Fruit fly (Drosophila melanogaster): ENCODE data around the gene CG2225.

CG2225 gene

DNA sequence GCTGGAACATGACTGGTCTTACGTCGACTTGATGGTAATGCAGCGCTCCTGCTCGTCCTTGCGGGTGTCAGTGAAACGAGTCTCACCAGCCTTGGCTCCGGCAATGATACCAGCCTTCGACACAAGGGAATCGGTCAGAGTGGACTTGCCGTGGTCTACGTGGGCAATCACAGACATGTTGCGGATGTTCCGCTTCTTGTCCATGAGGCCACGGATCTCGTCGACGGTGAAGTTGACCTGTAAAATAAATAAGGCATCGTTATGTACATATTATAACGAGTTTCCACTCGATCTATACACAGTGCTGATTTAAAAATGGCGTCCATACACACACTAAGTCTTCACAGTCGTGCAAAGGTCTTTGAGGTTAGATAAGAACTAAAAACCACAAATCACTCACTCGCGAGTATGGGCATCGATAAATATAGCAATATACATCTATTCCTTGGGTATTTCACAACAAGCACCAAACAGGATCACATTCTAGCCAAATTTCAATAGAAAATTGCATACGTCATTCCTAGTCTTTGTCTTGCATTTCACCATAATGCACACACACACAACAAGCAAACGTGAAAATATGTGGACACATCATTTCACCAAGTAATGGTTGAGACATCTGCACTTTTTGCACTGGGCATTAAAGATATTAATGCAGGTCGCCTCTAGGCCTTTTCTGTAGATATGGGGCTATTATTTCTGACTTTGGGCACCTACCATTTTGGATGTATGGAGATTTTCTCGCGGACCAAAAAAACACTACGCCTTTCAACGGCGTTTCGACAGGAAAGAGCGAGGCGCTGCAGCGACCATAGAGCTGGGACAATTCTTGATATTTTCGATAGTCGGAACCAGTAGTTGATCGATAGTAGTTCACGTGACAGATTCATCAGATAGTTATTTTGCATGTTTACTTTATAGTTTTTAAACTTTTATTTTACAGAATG lies 4.3 kb upstream of the CG2225 start, which contains the start of gene eEF2 (continued):
- peak; percentile 66 for TF ChIP-seq trem (tag; optimal IDR thresholded peaks at IDR 0.05)
- peak; percentile 75 for TF ChIP-seq Asciz (GFP tag; optimal IDR thresholded peaks at IDR 0.05)
- no peak for TF ChIP-seq CG15073 (GFP tag; optimal IDR thresholded peaks at IDR 0.05)
- peak; percentile 69 for TF ChIP-seq CG10321 (GFP tag; IDR thresholded peaks at IDR 0.05)
- TF ChIP-seq CG12744 (GFP tag; optimal IDR thresholded peaks at IDR 0.05), result peak; percentile 68
- TF ChIP-seq HLH54F (GFP tag; optimal IDR thresholded peaks at IDR 0.05), result peak; percentile 57
- no peak for TF ChIP-seq CG31388 (GFP tag; optimal IDR thresholded peaks at IDR 0.05)
- peak; percentile 47 for TF ChIP-seq Six4 (GFP tag; optimal IDR thresholded peaks at IDR 0.05)
- TF ChIP-seq CG7987 (GFP tag; optimal IDR thresholded peaks at IDR 0.05), result peak; percentile 94
- TF ChIP-seq CG10431 (GFP tag; optimal IDR thresholded peaks at IDR 0.05), result peak; percentile 85
- TF ChIP-seq CG9215 (GFP tag; IDR thresholded peaks at IDR 0.05), result no peak; the same call in 1 of the 2 replicates
- peak; percentile 78 for TF ChIP-seq CG13624 (GFP tag; optimal IDR thresholded peaks at IDR 0.05)
- TF ChIP-seq CG1603 (tag; optimal IDR thresholded peaks at IDR 0.05), result peak; percentile 79
- TF ChIP-seq Rfx (GFP tag; IDR thresholded peaks at IDR 0.05), result peak; percentile 83; the same call in 1 of the 2 replicates
- no peak for TF ChIP-seq Lim3 (GFP tag; IDR thresholded peaks at IDR 0.05)
- peak; percentile 79 for TF ChIP-seq CG8089 (GFP tag; optimal IDR thresholded peaks at IDR 0.05)
- 0 out of 2 replicates have a peak, but pooled peaks have one; percentile 11 for TF ChIP-seq klu (GFP tag; IDR thresholded peaks at IDR 0.05)
- TF ChIP-seq ase (GFP tag; IDR thresholded peaks at IDR 0.05), result no peak; the same call in 2 of the 3 replicates
- peak; percentile 71 for TF ChIP-seq pfk (GFP tag; optimal IDR thresholded peaks at IDR 0.05)
- TF ChIP-seq CG12299 (tag; optimal IDR thresholded peaks at IDR 0.05), result peak; percentile 70
- no peak; the same call in 1 of the 2 replicates for TF ChIP-seq H2.0 (GFP tag; IDR thresholded peaks at IDR 0.05)
- TF ChIP-seq CG12942 (GFP tag; optimal IDR thresholded peaks at IDR 0.05), result peak; percentile 47
- peak; percentile 59 to 79 for TF ChIP-seq chif (GFP tag; optimal IDR thresholded peaks at IDR 0.05)
- TF ChIP-seq CG17612 (GFP tag; IDR thresholded peaks at IDR 0.05), result no peak
- TF ChIP-seq CG17829 (tag; optimal IDR thresholded peaks at IDR 0.05), result peak; percentile 78
- TF ChIP-seq Jarid2 (GFP tag; optimal IDR thresholded peaks at IDR 0.05), result peak; percentile 77
- peak; percentile 85 for TF ChIP-seq CG15601 (tag; optimal IDR thresholded peaks at IDR 0.05)
- TF ChIP-seq CG8944 (GFP tag; optimal IDR thresholded peaks at IDR 0.05), result peak; percentile 51
- peak; percentile 71 for TF ChIP-seq gcm (GFP tag; optimal IDR thresholded peaks at IDR 0.05)
- TF ChIP-seq CG4854 (GFP tag; optimal IDR thresholded peaks at IDR 0.05), result peak; percentile 38
- no peak for TF ChIP-seq run (tag; optimal IDR thresholded peaks at IDR 0.05)
- TF ChIP-seq stwl (tag; optimal IDR thresholded peaks at IDR 0.05), result peak; percentile 41
- peak; percentile 66 for TF ChIP-seq scrt (GFP tag; optimal IDR thresholded peaks at IDR 0.05)
- TF ChIP-seq Bteb2 (GFP tag; optimal IDR thresholded peaks at IDR 0.05), result peak; percentile 69
- TF ChIP-seq unpg (GFP tag; optimal IDR thresholded peaks at IDR 0.05), result peak; percentile 79
- TF ChIP-seq chinmo (GFP tag; IDR thresholded peaks at IDR 0.05; ENCODE audit: partially characterized antibody), result peak; percentile 95
- no peak for TF ChIP-seq CG4360 (GFP tag; IDR thresholded peaks at IDR 0.05)
- TF ChIP-seq zen (tag; optimal IDR thresholded peaks at IDR 0.05), result peak; percentile 31
- TF ChIP-seq gfzf (GFP tag; optimal IDR thresholded peaks at IDR 0.05), result peak; percentile 12
- TF ChIP-seq dmrt99B (tag; optimal IDR thresholded peaks at IDR 0.05), result peak; percentile 53
- peak; percentile 72 for TF ChIP-seq CG2678 (tag; optimal IDR thresholded peaks at IDR 0.05)
- no peak for TF ChIP-seq pita (GFP tag; optimal IDR thresholded peaks at IDR 0.05)
- TF ChIP-seq nerfin-2 (GFP tag; IDR thresholded peaks at IDR 0.05; ENCODE audit: partially characterized antibody), result peak; percentile 88
- TF ChIP-seq CG5245 (GFP tag; optimal IDR thresholded peaks at IDR 0.05), result peak; percentile 26
- TF ChIP-seq ATbp (GFP tag; optimal IDR thresholded peaks at IDR 0.05), result peak; percentile 68
- peak; percentile 58 for TF ChIP-seq exex (tag; optimal IDR thresholded peaks at IDR 0.05)
- TF ChIP-seq CG7556 (GFP tag; optimal IDR thresholded peaks at IDR 0.05), result peak; percentile 29

Measured in whole organism, embryonic.